Fruit fly (Drosophila melanogaster): ENCODE data around the gene CG17140.

Gene CG17140

dm6 chr2L:10842326-10842725 is 3.1 kb downstream of the CG17140 start, which contains the start of gene CG6700:
Gene CG6700 (minus strand): TSS chr2L:10842597.
- TF ChIP-seq Snoo (tag; optimal IDR thresholded peaks at IDR 0.05) (no peak), CG15710 (tag; optimal IDR thresholded peaks at IDR 0.05) (no peak), CG32121 (GFP tag; IDR thresholded peaks at IDR 0.05) (no peak), CG17806 (tag; optimal IDR thresholded peaks at IDR 0.05) (no peak), CG14655 (GFP tag; optimal IDR thresholded peaks at IDR 0.05) (no peak), EcR (GFP tag; optimal IDR thresholded peaks at IDR 0.05) (no peak), CG34367 (tag; optimal IDR thresholded peaks at IDR 0.05) (no peak), Ets98B (GFP tag; IDR thresholded peaks at IDR 0.05) (no peak), CG4496 (GFP tag; IDR thresholded peaks at IDR 0.05) (no peak), CG8159 (tag; optimal IDR thresholded peaks at IDR 0.05) (no peak), CG10348 (GFP tag; IDR thresholded peaks at IDR 0.05) (no peak), CG13204 (GFP tag; optimal IDR thresholded peaks at IDR 0.05) (no peak)

dm6 chr2L:10841619-10842018 is 3.8 kb downstream of the CG17140 start:
- no peak for TF ChIP-seq CG8301 (tag; optimal IDR thresholded peaks at IDR 0.05)
- TF ChIP-seq Pif1B (GFP tag; optimal IDR thresholded peaks at IDR 0.05) = no peak
- TF ChIP-seq D1 (tag; optimal IDR thresholded peaks at IDR 0.05) = no peak
- no peak for TF ChIP-seq CG8159 (tag; optimal IDR thresholded peaks at IDR 0.05)
- no peak for TF ChIP-seq CG12605 (GFP tag; IDR thresholded peaks at IDR 0.05)
- no peak for TF ChIP-seq Pif1A (GFP tag; optimal IDR thresholded peaks at IDR 0.05)
- TF ChIP-seq Snoo (tag; optimal IDR thresholded peaks at IDR 0.05) = no peak
- TF ChIP-seq CG4496 (GFP tag; IDR thresholded peaks at IDR 0.05) = no peak
- no peak for TF ChIP-seq CG13204 (GFP tag; optimal IDR thresholded peaks at IDR 0.05)
- TF ChIP-seq CG34367 (tag; optimal IDR thresholded peaks at IDR 0.05) = no peak
- TF ChIP-seq CG10348 (GFP tag; IDR thresholded peaks at IDR 0.05) = no peak
- no peak for TF ChIP-seq CG14655 (GFP tag; optimal IDR thresholded peaks at IDR 0.05)
- TF ChIP-seq CG32121 (GFP tag; IDR thresholded peaks at IDR 0.05) = no peak
- TF ChIP-seq CG9948 (tag; optimal IDR thresholded peaks at IDR 0.05) = no peak

DNA sequence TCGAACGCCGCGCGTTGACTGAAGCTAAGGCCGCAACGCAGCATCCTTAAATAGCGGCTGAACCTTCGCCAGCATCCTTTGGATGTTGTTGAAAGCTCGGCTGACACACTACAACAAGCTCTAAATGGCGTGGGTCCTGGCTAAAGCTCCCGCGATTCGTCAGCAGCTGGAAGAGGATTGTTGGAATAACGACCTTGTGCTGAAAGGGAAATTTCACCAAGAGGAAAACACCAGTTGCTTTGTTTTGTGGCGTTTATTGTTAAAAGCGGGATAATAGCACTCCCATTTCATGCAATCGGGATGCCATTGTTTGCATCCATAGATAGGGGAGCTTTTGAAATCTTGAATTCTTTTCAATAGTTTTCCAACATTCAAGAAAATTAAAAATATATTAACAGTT is 8.0 kb downstream of the CG17140 start, which contains the start of gene Nos:
TSS of gene Nos (minus strand) at position 21 of the 400 bp plus-strand sequence.
- TF ChIP-seq CG12605 (GFP tag; IDR thresholded peaks at IDR 0.05) (peak; percentile 76), Ets98B (GFP tag; IDR thresholded peaks at IDR 0.05) (no peak)

DNA sequence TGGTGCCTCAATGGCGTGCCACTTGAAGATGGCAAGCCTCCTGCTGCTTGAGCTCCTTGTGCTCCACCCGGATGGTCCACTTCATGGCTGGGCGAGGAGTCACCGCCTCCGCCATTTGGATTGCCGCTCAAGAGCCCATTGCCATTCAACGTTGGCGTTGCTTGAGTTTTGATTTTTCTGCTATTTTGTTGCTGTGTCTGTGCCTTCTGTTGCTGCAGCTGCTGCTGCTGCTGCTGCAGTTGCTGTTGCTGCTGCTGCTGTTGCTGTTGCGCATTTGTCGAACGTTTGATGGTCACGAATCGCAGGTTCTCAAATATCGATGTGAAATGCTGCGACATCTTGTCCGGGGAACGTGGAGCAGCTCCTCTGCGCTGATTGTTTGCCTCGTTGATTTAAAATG is 13.9 kb downstream of the CG17140 start:
- TF ChIP-seq CG9948 (tag; optimal IDR thresholded peaks at IDR 0.05) (no peak), gl (tag; optimal IDR thresholded peaks at IDR 0.05) (no peak), Pif1A (GFP tag; optimal IDR thresholded peaks at IDR 0.05) (no peak)

DNA sequence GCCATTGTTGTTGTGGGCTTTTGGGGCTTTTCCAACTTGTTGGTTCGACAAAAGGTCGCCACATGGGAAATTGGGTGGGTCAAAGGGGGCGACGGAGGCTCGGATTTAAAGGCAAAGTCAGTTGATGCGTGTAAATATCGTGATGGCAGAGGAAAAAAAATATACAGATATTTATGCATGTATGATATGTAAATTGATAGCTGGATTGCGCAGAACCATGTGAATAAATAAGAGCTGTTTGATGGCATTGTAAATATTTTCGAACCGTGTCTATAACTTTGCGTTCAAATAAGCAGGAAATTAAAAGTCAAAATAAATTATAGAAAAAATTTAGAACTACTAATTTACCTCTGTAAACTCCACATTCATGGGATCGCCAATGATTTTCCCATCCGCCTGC is 22.8 kb downstream of the CG17140 start:
- TF ChIP-seq CG10348 (GFP tag; IDR thresholded peaks at IDR 0.05) = no peak
- no peak for TF ChIP-seq Snoo (tag; optimal IDR thresholded peaks at IDR 0.05)
- no peak for TF ChIP-seq CG8159 (tag; optimal IDR thresholded peaks at IDR 0.05)
- no peak for TF ChIP-seq rn (GFP tag; IDR thresholded peaks at IDR 0.05)
- TF ChIP-seq CG17806 (tag; optimal IDR thresholded peaks at IDR 0.05) = no peak
- TF ChIP-seq Pif1A (GFP tag; optimal IDR thresholded peaks at IDR 0.05) = no peak
- no peak for TF ChIP-seq CG9948 (tag; optimal IDR thresholded peaks at IDR 0.05)
- no peak for TF ChIP-seq Ets98B (GFP tag; IDR thresholded peaks at IDR 0.05)
- no peak for TF ChIP-seq CG12605 (GFP tag; IDR thresholded peaks at IDR 0.05)
- TF ChIP-seq EcR (GFP tag; optimal IDR thresholded peaks at IDR 0.05) = no peak
- TF ChIP-seq CG32121 (GFP tag; IDR thresholded peaks at IDR 0.05) = no peak
- TF ChIP-seq CG15710 (tag; optimal IDR thresholded peaks at IDR 0.05) = no peak
- no peak for TF ChIP-seq CG4496 (GFP tag; IDR thresholded peaks at IDR 0.05)
- TF ChIP-seq CG14655 (GFP tag; optimal IDR thresholded peaks at IDR 0.05) = no peak
- TF ChIP-seq fd96Ca (GFP tag; IDR thresholded peaks at IDR 0.05) = no peak
- no peak for TF ChIP-seq CG8301 (tag; optimal IDR thresholded peaks at IDR 0.05)

dm6 chr2L:10820405-10820804 is 25.1 kb downstream of the CG17140 start, which contains the start of gene CG17134:
Gene CG17134 (plus strand): TSS chr2L:10820705.
- TF ChIP-seq CG32121 (GFP tag; IDR thresholded peaks at IDR 0.05) = no peak
- no peak for TF ChIP-seq CG10348 (GFP tag; IDR thresholded peaks at IDR 0.05)
- no peak for TF ChIP-seq fd96Ca (GFP tag; IDR thresholded peaks at IDR 0.05)
- no peak for TF ChIP-seq CG12605 (GFP tag; IDR thresholded peaks at IDR 0.05)
- no peak for TF ChIP-seq CG17806 (tag; optimal IDR thresholded peaks at IDR 0.05)
- TF ChIP-seq CG14655 (GFP tag; optimal IDR thresholded peaks at IDR 0.05) = no peak
- no peak for TF ChIP-seq CG8159 (tag; optimal IDR thresholded peaks at IDR 0.05)
- TF ChIP-seq CG4496 (GFP tag; IDR thresholded peaks at IDR 0.05) = no peak
- no peak for TF ChIP-seq CG13204 (GFP tag; optimal IDR thresholded peaks at IDR 0.05)
- no peak for TF ChIP-seq gl (tag; optimal IDR thresholded peaks at IDR 0.05)
- no peak for TF ChIP-seq Pif1A (GFP tag; optimal IDR thresholded peaks at IDR 0.05)
- no peak for TF ChIP-seq CG34367 (tag; optimal IDR thresholded peaks at IDR 0.05)
- no peak for TF ChIP-seq D1 (tag; optimal IDR thresholded peaks at IDR 0.05)
- no peak for TF ChIP-seq rn (GFP tag; IDR thresholded peaks at IDR 0.05)
- TF ChIP-seq CG9948 (tag; optimal IDR thresholded peaks at IDR 0.05) = no peak
- no peak for TF ChIP-seq CG8301 (tag; optimal IDR thresholded peaks at IDR 0.05)
- no peak for TF ChIP-seq Ets98B (GFP tag; IDR thresholded peaks at IDR 0.05)
- TF ChIP-seq Pif1B (GFP tag; optimal IDR thresholded peaks at IDR 0.05) = no peak

DNA sequence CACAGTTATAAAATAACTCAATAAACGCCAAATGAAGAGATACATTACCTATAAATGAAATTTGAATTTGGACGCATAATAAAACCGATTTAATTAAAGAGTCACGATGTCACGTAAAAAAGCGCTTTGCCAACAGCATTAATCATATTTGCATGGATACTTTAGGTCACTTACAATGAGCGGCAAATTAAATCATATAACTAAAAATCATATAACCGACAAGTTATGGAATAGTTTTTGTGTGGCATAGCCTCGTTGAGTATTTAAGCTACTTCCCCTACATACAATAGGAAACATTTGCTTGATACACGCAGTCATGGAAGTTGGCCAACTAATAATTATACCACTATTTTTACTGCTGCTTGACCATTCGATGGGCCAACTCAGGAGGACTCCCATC is 26.7 kb downstream of the CG17140 start, which contains the start of gene CG6508:
TSS of gene CG6508 (plus strand) at position 301 of the 400 bp plus-strand sequence.
- no peak for TF ChIP-seq Snoo (tag; optimal IDR thresholded peaks at IDR 0.05)
- TF ChIP-seq Pif1B (GFP tag; optimal IDR thresholded peaks at IDR 0.05) = no peak
- no peak for TF ChIP-seq CG13204 (GFP tag; optimal IDR thresholded peaks at IDR 0.05)
- TF ChIP-seq Ets98B (GFP tag; IDR thresholded peaks at IDR 0.05) = no peak

Measured in whole organism, pupa.